Fruit fly (Drosophila melanogaster) whole organism, prepupa: Measurements from ENCODE around the gene Meltrin.

Experiments used
- CG10631 ChIP-seq: fragments of 200-800 bp; sonication (Bioruptor generic); optimal IDR thresholded peaks from 2 replicates; lab custom pipeline; 2016; ENCODE audit warnings: missing biosample characterization, missing genetic modification characterization
- CG11902 ChIP-seq: fragments of 200-800 bp; sonication (Bioruptor generic); optimal IDR thresholded peaks from 3 replicates; lab custom pipeline; 2016; ENCODE audit warnings: missing biosample characterization, missing genetic modification characterization
- CG16779 ChIP-seq: fragments of 200-800 bp; sonication (Bioruptor generic); optimal IDR thresholded peaks from 3 replicates; lab custom pipeline; 2017; ENCODE audit warnings: missing biosample characterization, mild to moderate bottlenecking, missing genetic modification characterization
- CG6808 ChIP-seq: fragments of 200-800 bp; sonication (Bioruptor generic); optimal IDR thresholded peaks from 3 replicates; lab custom pipeline; 2017; ENCODE audit warnings: missing biosample characterization, missing genetic modification characterization, mild to moderate bottlenecking, moderate library complexity, missing genetic modification reagents
- CG7368 ChIP-seq: fragments of 200-800 bp; sonication (Bioruptor generic); optimal IDR thresholded peaks from 3 replicates; lab custom pipeline; 2016; ENCODE audit warnings: missing biosample characterization, missing genetic modification characterization
- Ets21C ChIP-seq: fragments of 200-800 bp; sonication (Bioruptor generic); optimal IDR thresholded peaks from 3 replicates; lab custom pipeline; 2016; ENCODE audit warnings: missing biosample characterization, missing genetic modification characterization
- Smox ChIP-seq: fragments of 200-800 bp; sonication (Bioruptor generic); optimal IDR thresholded peaks from 3 replicates; lab custom pipeline; 2016; ENCODE audit warnings: missing biosample characterization, missing genetic modification characterization
- Sox102F ChIP-seq: fragments of 200-800 bp; sonication (Bioruptor generic); optimal IDR thresholded peaks from 2 replicates; lab custom pipeline; 2016; ENCODE audit warnings: missing biosample characterization, mild to moderate bottlenecking, missing genetic modification characterization
- Sox15 ChIP-seq: fragments of 200-800 bp; sonication (Bioruptor generic); optimal IDR thresholded peaks from 3 replicates; lab custom pipeline; 2016; ENCODE audit warnings: missing biosample characterization, missing genetic modification characterization
- achi ChIP-seq: fragments of 200-800 bp; sonication (Bioruptor generic); optimal IDR thresholded peaks from 3 replicates; lab custom pipeline; 2016; ENCODE audit warnings: missing biosample characterization, missing genetic modification characterization
- spab ChIP-seq: fragments of 200-800 bp; sonication (Bioruptor generic); optimal IDR thresholded peaks from 2 replicates; lab custom pipeline; 2017; ENCODE audit warnings: missing biosample characterization, mild to moderate bottlenecking, missing genetic modification characterization, missing genetic modification reagents

dm6 chr3R:14717712-14718097 is 20.6 kb upstream of the Meltrin start:
- no peak for TF ChIP-seq Smox (GFP tag; lab: Kevin White, UChicago)
- TF ChIP-seq CG6808 (GFP tag; lab: Kevin White, UChicago): no peak
- no peak for TF ChIP-seq spab (GFP tag; lab: Kevin White, UChicago)
- TF ChIP-seq Sox15 (GFP tag; lab: Kevin White, UChicago): no peak
- no peak for TF ChIP-seq CG7368 (GFP tag; lab: Kevin White, UChicago)
- no peak for TF ChIP-seq Sox102F (GFP tag; lab: Kevin White, UChicago)
- no peak for TF ChIP-seq CG10631 (GFP tag; lab: Kevin White, UChicago)
- no peak for TF ChIP-seq Ets21C (GFP tag; lab: Kevin White, UChicago)
- TF ChIP-seq achi: no peak
- no peak for TF ChIP-seq CG16779 (tag; lab: Kevin White, UChicago)
- TF ChIP-seq CG11902 (GFP tag; lab: Kevin White, UChicago): no peak
